Fruit fly (Drosophila melanogaster): ENCODE measurements around the gene CtIP.

CtIP gene

DNA sequence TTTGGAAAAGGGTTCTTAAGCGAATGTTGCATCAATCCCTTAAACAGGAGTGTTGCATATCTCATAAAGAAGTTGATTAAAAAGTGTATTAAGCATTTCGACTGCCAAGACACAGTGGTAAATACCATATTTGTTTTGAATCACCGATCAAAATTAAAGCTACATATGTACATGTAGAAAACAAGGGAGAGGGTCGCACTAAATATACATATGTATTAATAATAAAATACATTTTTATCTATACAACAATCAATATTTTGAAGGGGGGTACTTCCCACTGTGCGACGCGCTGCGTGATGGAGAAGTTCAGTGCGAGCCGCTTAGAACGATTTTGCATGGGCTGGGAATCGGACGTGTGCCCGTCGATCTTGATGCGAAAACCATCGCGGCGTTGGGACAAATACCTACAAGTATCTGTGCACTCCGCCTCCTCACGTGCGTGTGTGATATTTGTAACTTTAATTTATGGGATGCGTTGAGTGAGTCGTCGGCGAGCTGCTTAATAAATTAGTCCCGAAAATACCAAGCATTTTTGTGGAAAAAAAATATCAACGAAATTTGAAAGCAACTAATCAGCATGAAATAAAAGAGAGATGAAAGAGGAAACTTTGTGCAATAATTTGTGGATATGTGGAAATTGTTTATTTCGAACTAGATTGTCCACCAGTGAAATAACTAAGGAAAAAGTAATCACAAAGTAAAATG lies 8.9 kb downstream of the CtIP start (continued):
- TF ChIP-seq zen (tag; optimal IDR thresholded peaks at IDR 0.05) (peak; percentile 79), fru (optimal IDR thresholded peaks at IDR 0.05) (no peak), dmrt99B (tag; optimal IDR thresholded peaks at IDR 0.05) (peak; percentile 91), CG9609 (GFP tag; optimal IDR thresholded peaks at IDR 0.05) (peak; percentile 37), ase (GFP tag; IDR thresholded peaks at IDR 0.05) (peak; percentile 94), Vsx1 (GFP tag; optimal IDR thresholded peaks at IDR 0.05) (peak; percentile 75), bab2 (GFP tag; optimal IDR thresholded peaks at IDR 0.05) (no peak), shn (GFP tag; optimal IDR thresholded peaks at IDR 0.05) (no peak), chm (GFP tag; IDR thresholded peaks at IDR 0.05) (peak; percentile 93), Hmr (GFP tag; optimal IDR thresholded peaks at IDR 0.05) (peak; percentile 84), CG15514 (GFP tag; optimal IDR thresholded peaks at IDR 0.05) (peak; percentile 78), hkb (optimal IDR thresholded peaks at IDR 0.05) (no peak), hkb (GFP tag; IDR thresholded peaks at IDR 0.05) (peak; percentile 95), maf-S (GFP tag; optimal IDR thresholded peaks at IDR 0.05) (peak; percentile 9), CG7839 (tag; optimal IDR thresholded peaks at IDR 0.05) (peak; percentile 90), cas (GFP tag; IDR thresholded peaks at IDR 0.05) (peak; percentile 73), NFAT (GFP tag; IDR thresholded peaks at IDR 0.05) (peak; percentile 80), crol (GFP tag; IDR thresholded peaks at IDR 0.05) (0 out of 2 replicates have a peak, but pooled peaks have one; percentile 27), Dbx (GFP tag; IDR thresholded peaks at IDR 0.05) (peak; percentile 87), org-1 (GFP tag; optimal IDR thresholded peaks at IDR 0.05) (peak; percentile 74), rib (GFP tag; IDR thresholded peaks at IDR 0.05) (peak; percentile 80; the same call in 1 of the 2 replicates), Camta (GFP tag; optimal IDR thresholded peaks at IDR 0.05) (peak; percentile 40), vfl (GFP tag; optimal IDR thresholded peaks at IDR 0.05) (peak; percentile 32), bowl (GFP tag; IDR thresholded peaks at IDR 0.05) (peak; percentile 84), Dek (tag; optimal IDR thresholded peaks at IDR 0.05) (peak; percentile 66), CG10274 (GFP tag; optimal IDR thresholded peaks at IDR 0.05) (peak; percentile 52), Gsc (GFP tag; IDR thresholded peaks at IDR 0.05) (no peak; the same call in 1 of the 2 replicates), salm (tag; optimal IDR thresholded peaks at IDR 0.05) (peak; percentile 72), Sry-δ (GFP tag; optimal IDR thresholded peaks at IDR 0.05) (no peak), hbn (GFP tag; IDR thresholded peaks at IDR 0.05; ENCODE audit: partially characterized antibody) (no peak), CrebB (tag; optimal IDR thresholded peaks at IDR 0.05) (peak; percentile 69), ERR (GFP tag; optimal IDR thresholded peaks at IDR 0.05) (no peak), CHES-1-like (GFP tag; optimal IDR thresholded peaks at IDR 0.05) (no peak), Ets97D (GFP tag; optimal IDR thresholded peaks at IDR 0.05) (peak; percentile 13), CG2712 (tag; optimal IDR thresholded peaks at IDR 0.05) (peak; percentile 91), crp (GFP tag; optimal IDR thresholded peaks at IDR 0.05) (peak in 1 of 2 experiments; percentile 27), CG10267 (tag; optimal IDR thresholded peaks at IDR 0.05) (peak; percentile 79), Awh (GFP tag; IDR thresholded peaks at IDR 0.05) (peak; percentile 92), CG8765 (GFP tag; IDR thresholded peaks at IDR 0.05) (peak; percentile 77; the same call in 1 of the 2 replicates), vnd (GFP tag; IDR thresholded peaks at IDR 0.05; ENCODE audit: partially characterized antibody) (no peak), CG11398 (GFP tag; optimal IDR thresholded peaks at IDR 0.05) (no peak), Mrtf (GFP tag; IDR thresholded peaks at IDR 0.05) (peak; percentile 84), Doc2 (GFP tag; IDR thresholded peaks at IDR 0.05) (peak; percentile 78; the same call in 1 of the 2 replicates), CG10959 (GFP tag; IDR thresholded peaks at IDR 0.05) (peak; percentile 84), Hmx (GFP tag; optimal IDR thresholded peaks at IDR 0.05) (no peak), Ada2b (GFP tag; IDR thresholded peaks at IDR 0.05) (peak; percentile 94), CG12769 (tag; optimal IDR thresholded peaks at IDR 0.05) (peak; percentile 85), sqz (GFP tag; optimal IDR thresholded peaks at IDR 0.05) (peak; percentile 15), sisA (GFP tag; IDR thresholded peaks at IDR 0.05) (peak; percentile 89), mam (GFP tag; optimal IDR thresholded peaks at IDR 0.05) (peak; percentile 44), CG2678 (tag; optimal IDR thresholded peaks at IDR 0.05) (peak; percentile 89)
